Fruit fly (Drosophila melanogaster) whole organism, embryonic: ENCODE data around the gene CG11382.

ENCODE experiments used
- ATbp ChIP-seq: fragments of 200-800 bp; sonication (Bioruptor generic); optimal IDR thresholded peaks from 2 replicates; lab custom pipeline; 2017; ENCODE audit warnings: missing biosample characterization, mild to moderate bottlenecking, missing genetic modification characterization, missing genetic modification reagents
- Bteb2 ChIP-seq: fragments of 200-800 bp; sonication (Bioruptor generic); optimal IDR thresholded peaks from 2 replicates; lab custom pipeline; 2016; ENCODE audit warnings: missing biosample characterization, missing genetic modification characterization
- CG1024 ChIP-seq: fragments of 200-800 bp; sonication (Bioruptor generic); IDR thresholded peaks from 2 replicates; pipeline ENCODE4 v1.3.6; 2022; ENCODE audit warnings: missing biosample characterization, missing genetic modification characterization
- CG10274 ChIP-seq: fragments of 200-800 bp; sonication (Bioruptor generic); optimal IDR thresholded peaks from 3 replicates; lab custom pipeline; 2017; ENCODE audit warnings: missing biosample characterization, mild to moderate bottlenecking, missing genetic modification characterization
- CG10959 ChIP-seq: fragments of 200-800 bp; sonication (Bioruptor generic); IDR thresholded peaks from 2 replicates; pipeline ENCODE4 v1.3.6; 2022; ENCODE audit warnings: missing biosample characterization, missing genetic modification characterization
- CG11695 ChIP-seq: fragments of 200-800 bp; sonication (Bioruptor generic); IDR thresholded peaks from 3 replicates; pipeline ENCODE4 v1.3.6; 2022; ENCODE audit warnings: missing biosample characterization, missing genetic modification characterization
- CG11696 ChIP-seq: fragments of 200-800 bp; sonication (Bioruptor generic); IDR thresholded peaks from 2 replicates; pipeline ENCODE4 v1.3.6; 2022; ENCODE audit warnings: missing biosample characterization, missing genetic modification characterization
- CG13424 ChIP-seq: fragments of 200-800 bp; sonication (Bioruptor generic); optimal IDR thresholded peaks from 2 replicates; lab custom pipeline; 2019; ENCODE audit warnings: missing biosample characterization, mild to moderate bottlenecking, missing genetic modification characterization, moderate library complexity
- CG14710 ChIP-seq: fragments of 200-800 bp; sonication (Bioruptor generic); optimal IDR thresholded peaks from 3 replicates; lab custom pipeline; 2019; ENCODE audit warnings: missing biosample characterization, mild to moderate bottlenecking, missing genetic modification characterization, moderate library complexity
- CG16815 ChIP-seq: fragments of 200-800 bp; sonication (Bioruptor generic); optimal IDR thresholded peaks from 3 replicates; lab custom pipeline; 2017; ENCODE audit warnings: missing biosample characterization, mild to moderate bottlenecking, missing genetic modification characterization
- CG17802 ChIP-seq: fragments of 200-800 bp; sonication (Bioruptor generic); optimal IDR thresholded peaks from 2 replicates; lab custom pipeline; 2018; ENCODE audit warnings: missing biosample characterization, mild to moderate bottlenecking, missing genetic modification characterization, moderate library complexity
- CG18262 ChIP-seq: fragments of 200-800 bp; optimal IDR thresholded peaks from 3 replicates; lab custom pipeline; 2019; ENCODE audit warnings: missing biosample characterization, mild to moderate bottlenecking, missing genetic modification characterization, moderate library complexity
- CG1832 ChIP-seq: fragments of 200-800 bp; sonication (Bioruptor generic); optimal IDR thresholded peaks from 2 replicates; lab custom pipeline; 2017; ENCODE audit warnings: missing biosample characterization, mild to moderate bottlenecking, missing genetic modification characterization, inconsistent platforms
- CG2712 ChIP-seq: fragments of 200-800 bp; optimal IDR thresholded peaks from 3 replicates; lab custom pipeline; 2019; ENCODE audit warnings: missing biosample characterization, mild to moderate bottlenecking, missing genetic modification characterization, moderate library complexity
- CG30020 ChIP-seq: fragments of 200-800 bp; optimal IDR thresholded peaks from 2 replicates; lab custom pipeline; 2019; ENCODE audit warnings: missing biosample characterization, mild to moderate bottlenecking, missing genetic modification characterization, moderate library complexity
- CG3407 ChIP-seq: fragments of 200-800 bp; sonication (Bioruptor generic); optimal IDR thresholded peaks from 2 replicates; lab custom pipeline; 2018; ENCODE audit warnings: missing biosample characterization, mild to moderate bottlenecking, missing genetic modification characterization
- CG3838 ChIP-seq: fragments of 200-800 bp; sonication (Bioruptor generic); optimal IDR thresholded peaks from 3 replicates; lab custom pipeline; 2016; ENCODE audit warnings: missing biosample characterization, missing genetic modification characterization
- CG3847 ChIP-seq: fragments of 200-800 bp; sonication (Bioruptor generic); IDR thresholded peaks from 2 replicates; pipeline ENCODE4 v1.3.6; 2022; ENCODE audit warnings: missing biosample characterization, missing genetic modification characterization
- CG4282 ChIP-seq: fragments of 200-800 bp; sonication (Bioruptor generic); optimal IDR thresholded peaks from 2 replicates; lab custom pipeline; 2016; ENCODE audit warnings: missing biosample characterization, missing genetic modification characterization
- CG6683 ChIP-seq: fragments of 200-800 bp; sonication (Bioruptor generic); optimal IDR thresholded peaks from 2 replicates; lab custom pipeline; 2017; ENCODE audit warnings: missing biosample characterization, mild to moderate bottlenecking, missing genetic modification characterization, missing genetic modification reagents
- D19A ChIP-seq: fragments of 200-800 bp; optimal IDR thresholded peaks from 3 replicates; lab custom pipeline; 2019; ENCODE audit warnings: missing biosample characterization, mild to moderate bottlenecking, missing genetic modification characterization, moderate library complexity
- Drgx ChIP-seq: fragments of 200-800 bp; sonication (Bioruptor generic); IDR thresholded peaks from 2 replicates; pipeline ENCODE4 v1.3.6; 2022; ENCODE audit warnings: missing biosample characterization, missing genetic modification characterization
- Elba2 ChIP-seq: fragments of 200-800 bp; sonication (Bioruptor generic); optimal IDR thresholded peaks from 3 replicates; lab custom pipeline; 2016; ENCODE audit warnings: missing biosample characterization, missing genetic modification characterization
- Ets97D ChIP-seq: fragments of 200-800 bp; sonication (Bioruptor generic); optimal IDR thresholded peaks from 3 replicates; lab custom pipeline; 2016; ENCODE audit warnings: missing biosample characterization, missing genetic modification characterization
- H2.0 ChIP-seq: fragments of 200-800 bp; sonication (Bioruptor generic); IDR thresholded peaks from 2 replicates; pipeline ENCODE4 v1.3.6; 2022; ENCODE audit warnings: missing biosample characterization, missing genetic modification characterization
- Med ChIP-seq: fragments of 200-800 bp; sonication (Bioruptor generic); peaks from one replicate; lab custom pipeline; 2016; ENCODE audit warnings: missing biosample characterization, missing genetic modification characterization, mild to moderate bottlenecking, inconsistent platforms, moderate library complexity
- Myb ChIP-seq: fragments of 200-800 bp; sonication (Bioruptor generic); optimal IDR thresholded peaks from 2 replicates; lab custom pipeline; 2016; ENCODE audit warnings: missing biosample characterization, missing genetic modification characterization
- Rx ChIP-seq: fragments of 200-800 bp; sonication (Bioruptor generic); IDR thresholded peaks from 2 replicates; pipeline ENCODE4 v1.3.6; 2022; ENCODE audit warnings: missing biosample characterization, missing genetic modification characterization
- Sox100B ChIP-seq: fragments of 200-800 bp; sonication (Bioruptor generic); optimal IDR thresholded peaks from 3 replicates; lab custom pipeline; 2018; ENCODE audit warnings: missing biosample characterization, mild to moderate bottlenecking, missing genetic modification characterization
- Xbp1 ChIP-seq: fragments of 200-800 bp; sonication (Bioruptor generic); optimal IDR thresholded peaks from 3 replicates; lab custom pipeline; 2016; ENCODE audit warnings: missing biosample characterization, mild to moderate bottlenecking, missing genetic modification characterization
- YL-1 ChIP-seq: fragments of 200-800 bp; sonication (Bioruptor generic); optimal IDR thresholded peaks from 3 replicates; lab custom pipeline; 2017; ENCODE audit warnings: missing biosample characterization, mild to moderate bottlenecking, missing genetic modification characterization
- ac ChIP-seq: fragments of 200-800 bp; sonication (Bioruptor generic); optimal IDR thresholded peaks from 3 replicates; lab custom pipeline; 2017; ENCODE audit warnings: missing biosample characterization, mild to moderate bottlenecking, missing genetic modification characterization
- bsh ChIP-seq, 2 experiments: fragments of 200-800 bp; sonication (Bioruptor generic); optimal IDR thresholded peaks; 2 replicates each; lab custom pipeline; 2017 to 2018; ENCODE audit warnings: mild to moderate bottlenecking in 2 of 2, missing biosample characterization in 2 of 2, missing genetic modification characterization in 2 of 2, moderate library complexity in 1 of 2
- cad ChIP-seq: fragments of >200 bp; optimal IDR thresholded peaks from 2 replicates; lab custom pipeline; 2017; ENCODE audit warnings: missing biosample characterization, missing genetic modification characterization
- chm ChIP-seq: fragments of 200-800 bp; sonication (Bioruptor generic); IDR thresholded peaks from 2 replicates; pipeline ENCODE4 v1.3.6; 2022; ENCODE audit warnings: missing biosample characterization, missing genetic modification characterization
- ci ChIP-seq: fragments of 200-800 bp; sonication (Bioruptor generic); IDR thresholded peaks from 3 replicates; pipeline ENCODE4 v1.3.6; 2022; ENCODE audit warnings: missing biosample characterization, missing genetic modification characterization
- da ChIP-seq: fragments of 200-800 bp; sonication (Bioruptor generic); optimal IDR thresholded peaks from 2 replicates; lab custom pipeline; 2016; ENCODE audit warnings: missing biosample characterization, missing genetic modification characterization
- exex ChIP-seq: fragments of 200-800 bp; sonication (Bioruptor generic); optimal IDR thresholded peaks from 4 replicates; lab custom pipeline; 2018; ENCODE audit warnings: missing biosample characterization, mild to moderate bottlenecking, missing genetic modification characterization, moderate library complexity
- fd3F ChIP-seq: fragments of 200-800 bp; sonication (Bioruptor generic); optimal IDR thresholded peaks from 2 replicates; lab custom pipeline; 2018; ENCODE audit warnings: missing biosample characterization, mild to moderate bottlenecking, missing genetic modification characterization, moderate library complexity
- gcm ChIP-seq: fragments of 200-800 bp; sonication (Bioruptor generic); optimal IDR thresholded peaks from 2 replicates; lab custom pipeline; 2019; ENCODE audit warnings: missing biosample characterization, mild to moderate bottlenecking, missing genetic modification characterization, moderate library complexity
- gfzf ChIP-seq: fragments of 200-800 bp; sonication (Bioruptor generic); optimal IDR thresholded peaks from 2 replicates; lab custom pipeline; 2016; ENCODE audit warnings: missing biosample characterization, mild to moderate bottlenecking, missing genetic modification characterization, moderate library complexity
- hbn ChIP-seq: fragments of 200-800 bp; sonication (Bioruptor generic); IDR thresholded peaks from 2 replicates; pipeline ENCODE4 v1.3.6; 2022; ENCODE audit warnings: missing biosample characterization, missing genetic modification characterization; ENCODE audit not compliant: partially characterized antibody
- sr ChIP-seq: fragments of 200-800 bp; sonication (Bioruptor generic); IDR thresholded peaks from 3 replicates; pipeline ENCODE4 v1.3.6; 2022; ENCODE audit warnings: missing biosample characterization, missing genetic modification characterization
- stwl ChIP-seq: fragments of 200-800 bp; sonication (Bioruptor generic); optimal IDR thresholded peaks from 3 replicates; lab custom pipeline; 2018; ENCODE audit warnings: missing biosample characterization, mild to moderate bottlenecking, missing genetic modification characterization, moderate library complexity
- vfl ChIP-seq: fragments of 200-800 bp; sonication (Bioruptor generic); optimal IDR thresholded peaks from 2 replicates; lab custom pipeline; 2016; ENCODE audit warnings: missing biosample characterization, missing genetic modification characterization
- wek ChIP-seq: fragments of 200-800 bp; sonication (Bioruptor generic); optimal IDR thresholded peaks from 3 replicates; lab custom pipeline; 2018; ENCODE audit warnings: missing biosample characterization, mild to moderate bottlenecking, missing genetic modification characterization, moderate library complexity
- zen ChIP-seq: fragments of 200-800 bp; sonication (Bioruptor generic); optimal IDR thresholded peaks from 3 replicates; lab custom pipeline; 2018; ENCODE audit warnings: missing biosample characterization, mild to moderate bottlenecking, missing genetic modification characterization, moderate library complexity
- zf30C ChIP-seq: fragments of 200-800 bp; sonication (Bioruptor generic); optimal IDR thresholded peaks from 3 replicates; lab custom pipeline; 2018; ENCODE audit warnings: missing biosample characterization, mild to moderate bottlenecking, missing genetic modification characterization

CG11382 gene

DNA sequence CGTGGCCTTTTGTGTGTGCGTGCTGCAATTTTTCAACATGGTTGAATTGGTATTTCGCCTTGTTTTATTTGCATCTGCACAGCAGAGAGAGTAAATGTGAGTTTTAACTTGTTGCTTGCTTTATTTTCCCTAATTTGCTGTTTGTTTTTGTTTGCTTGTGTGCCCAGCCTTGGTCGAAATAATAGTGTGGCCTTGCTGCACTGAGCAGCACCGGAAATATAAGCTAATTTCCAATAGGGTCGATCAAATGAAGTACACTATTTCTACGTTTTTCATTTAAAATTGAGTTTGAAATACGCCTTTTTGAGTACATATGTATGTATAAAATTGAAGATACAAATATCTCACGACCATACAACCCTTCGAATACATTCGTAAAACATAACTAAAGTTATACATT is 6.9 kb downstream of the CG11382 start:
- TF ChIP-seq stwl (tag; lab: Kevin White, UChicago) (peak; percentile 87), wek (no peak), CG18262 (peak; percentile 7), Ets97D (peak; percentile 38), gfzf (GFP tag; lab: Kevin White, UChicago) (peak; percentile 39), CG3838 (GFP tag; lab: Kevin White, UChicago) (no peak), Elba2 (peak; percentile 80), Drgx (peak; percentile 20; the same call in 1 of the 2 replicates)

DNA sequence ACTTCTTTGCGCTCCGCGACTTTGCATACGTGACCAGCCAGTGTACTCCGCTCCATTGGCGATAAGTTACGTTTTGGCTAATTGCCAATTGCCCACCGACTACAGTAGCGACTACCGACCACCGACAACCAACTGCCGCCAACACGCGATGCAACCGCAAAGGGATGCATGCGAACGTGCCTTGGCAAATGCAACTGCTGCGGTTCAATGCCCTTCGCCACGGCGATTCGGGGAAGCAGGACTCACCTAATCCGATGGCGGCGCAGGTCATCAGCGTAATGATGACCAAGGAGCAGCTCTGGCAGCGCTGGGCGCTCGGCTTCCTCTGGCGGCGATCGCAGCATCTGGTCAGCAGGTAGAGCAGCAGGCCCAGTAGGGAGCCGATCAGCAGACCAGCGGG is 16.1 kb downstream of the CG11382 start:
- TF ChIP-seq zen (tag; lab: Kevin White, UChicago), result peak; percentile 48
- TF ChIP-seq CG4282, result no peak
- peak; percentile 63 for TF ChIP-seq Med (GFP tag; lab: Kevin White, UChicago)

DNA sequence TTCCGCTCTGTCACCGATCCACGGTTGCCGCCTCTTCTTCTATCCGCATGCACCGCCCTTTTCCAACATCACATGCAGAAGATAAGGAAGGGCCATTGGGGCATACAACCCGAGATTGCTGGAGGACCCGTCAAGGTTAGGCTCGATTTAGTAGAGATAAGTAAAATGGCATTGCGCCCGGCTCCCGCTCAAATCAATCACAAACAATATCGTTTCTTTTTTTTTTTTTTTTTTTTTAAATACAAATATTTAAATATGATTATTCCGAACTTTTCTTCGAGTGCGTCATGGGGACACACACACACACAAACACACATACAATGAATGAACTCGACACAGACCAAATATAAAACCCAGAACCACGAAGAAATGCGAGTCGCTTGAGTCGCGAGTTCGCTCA is 19.3 kb downstream of the CG11382 start:
- no peak for TF ChIP-seq sr (GFP tag; lab: Robert Waterston, UW)
- TF ChIP-seq bsh (GFP tag; optimal IDR thresholded peaks at IDR 0.05; lab: Kevin White, UChicago), result peak in 1 of 2 experiments; percentile 35
- TF ChIP-seq Elba2, result no peak
- TF ChIP-seq vfl (GFP tag; lab: Kevin White, UChicago), result no peak
- TF ChIP-seq Xbp1 (GFP tag; lab: Kevin White, UChicago), result no peak
- TF ChIP-seq ac, result no peak
- TF ChIP-seq CG10274 (GFP tag; lab: Kevin White, UChicago), result no peak
- peak; percentile 2 for TF ChIP-seq D19A (tag; lab: Kevin White, UChicago)
- TF ChIP-seq da, result no peak
- TF ChIP-seq CG11696, result no peak
- no peak for TF ChIP-seq CG3847 (GFP tag; lab: Robert Waterston, UW)
- no peak for TF ChIP-seq chm (GFP tag; lab: Robert Waterston, UW)
- TF ChIP-seq Rx (GFP tag; lab: Robert Waterston, UW), result no peak
- TF ChIP-seq cad (GFP tag; lab: Kevin White, UChicago), result no peak
- peak; percentile 18; the same call in 1 of the 2 replicates for TF ChIP-seq Drgx
- no peak for TF ChIP-seq Myb (GFP tag; lab: Kevin White, UChicago)
- TF ChIP-seq CG13424 (tag; lab: Kevin White, UChicago), result no peak
- no peak for TF ChIP-seq CG11695 (GFP tag; lab: Robert Waterston, UW)
- no peak for TF ChIP-seq zf30C
- no peak for TF ChIP-seq Ets97D
- TF ChIP-seq H2.0 (GFP tag; lab: Robert Waterston, UW), result no peak
- no peak for TF ChIP-seq CG6683 (GFP tag; lab: Kevin White, UChicago)
- TF ChIP-seq ci (GFP tag; lab: Robert Waterston, UW), result peak; percentile 53; the same call in 2 of the 3 replicates
- no peak for TF ChIP-seq stwl (tag; lab: Kevin White, UChicago)
- TF ChIP-seq CG17802 (tag; lab: Kevin White, UChicago), result no peak
- TF ChIP-seq CG14710 (tag; lab: Kevin White, UChicago), result peak; percentile 6
- TF ChIP-seq CG1832 (GFP tag; lab: Kevin White, UChicago), result no peak
- no peak for TF ChIP-seq gcm (GFP tag; lab: Kevin White, UChicago)
- TF ChIP-seq ATbp (GFP tag; lab: Kevin White, UChicago), result peak; percentile 3
- no peak for TF ChIP-seq YL-1 (GFP tag; lab: Kevin White, UChicago)
- TF ChIP-seq exex (tag; lab: Kevin White, UChicago), result no peak
- TF ChIP-seq CG30020 (tag; lab: Kevin White, UChicago), result no peak
- peak; percentile 10 for TF ChIP-seq CG3407 (GFP tag; lab: Kevin White, UChicago)
- no peak for TF ChIP-seq fd3F
- TF ChIP-seq CG2712 (tag; lab: Kevin White, UChicago), result peak; percentile 40
- no peak for TF ChIP-seq CG1024
- TF ChIP-seq Sox100B (GFP tag; lab: Kevin White, UChicago), result no peak
- no peak for TF ChIP-seq CG10959
- TF ChIP-seq hbn (GFP tag; lab: Robert Waterston, UW), result no peak
- TF ChIP-seq CG16815 (GFP tag; lab: Kevin White, UChicago), result no peak
- no peak for TF ChIP-seq Bteb2 (GFP tag; lab: Kevin White, UChicago)
